Worm (Caenorhabditis elegans): ENCODE results near the gene F43H9.4.

F43H9.4 gene

DNA sequence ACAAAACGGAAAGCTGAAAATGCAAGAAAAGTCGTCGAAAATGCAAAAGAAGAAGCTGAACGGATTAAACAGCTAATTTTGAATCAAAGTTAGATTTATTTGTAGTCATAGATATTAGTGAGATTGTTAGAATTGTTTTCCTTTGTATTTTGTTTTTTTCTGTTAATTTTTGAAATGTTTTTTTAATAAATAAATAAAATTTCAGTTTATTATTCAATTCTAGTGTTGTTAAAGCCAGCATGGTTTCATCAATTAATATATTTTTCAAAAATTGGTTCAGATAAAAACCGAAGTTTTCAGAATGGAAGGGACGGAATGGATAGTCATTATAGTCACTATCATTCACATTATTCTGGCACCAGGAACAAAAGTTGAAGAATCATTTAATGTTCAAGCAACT is 8.3 kb downstream of the F43H9.4 start, which contains the start of gene algn-12:
Gene algn-12, plus strand, starts transcription at position 301 of the 400 bp plus-strand sequence.
- TF ChIP-seq ztf-29 (GFP tag; IDR thresholded peaks at IDR 0.05) (no peak), ztf-23 (GFP tag; IDR thresholded peaks at IDR 0.05) (no peak), tab-1 (GFP tag; IDR thresholded peaks at IDR 0.05) (no peak), cog-1 (tag; optimal IDR thresholded peaks at IDR 0.05) (no peak), ref-1 (GFP tag; conservative IDR thresholded peaks at IDR 0.05) (no peak), med-1 (GFP tag; optimal IDR thresholded peaks at IDR 0.05; ENCODE audit: insufficient read depth) (no peak), T22C8.4 (GFP tag; IDR thresholded peaks at IDR 0.05) (no peak), flt-1 (GFP tag; IDR thresholded peaks at IDR 0.05) (no peak)

DNA sequence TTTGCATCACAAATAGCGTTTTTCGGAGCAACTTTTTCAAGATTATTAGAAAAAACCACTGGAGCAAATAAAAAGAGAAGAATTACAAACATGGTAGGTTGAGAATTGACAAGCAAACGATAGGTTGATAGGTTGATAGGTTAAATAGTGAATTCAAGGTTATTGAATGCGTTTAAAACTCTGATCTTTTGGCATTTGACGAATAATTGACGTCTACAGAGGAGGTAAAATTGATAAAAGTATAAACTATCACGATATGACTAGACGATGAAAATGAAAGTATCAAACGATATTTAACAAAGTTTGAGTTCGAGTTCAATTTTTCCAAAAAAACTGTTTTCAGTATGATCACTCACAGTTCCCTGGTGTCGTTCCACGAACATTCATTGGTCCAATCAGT is 9.4 kb downstream of the F43H9.4 start, which contains the start of gene ZC513.14:
Gene ZC513.14, minus strand, starts transcription at position 101 of the 400 bp plus-strand sequence.
- TF ChIP-seq ztf-23 (GFP tag; IDR thresholded peaks at IDR 0.05) (no peak), ztf-29 (GFP tag; IDR thresholded peaks at IDR 0.05) (no peak), ref-1 (GFP tag; conservative IDR thresholded peaks at IDR 0.05) (no peak), klf-2 (GFP tag; conservative IDR thresholded peaks at IDR 0.05) (no peak), cog-1 (tag; optimal IDR thresholded peaks at IDR 0.05) (no peak), T22C8.4 (GFP tag; IDR thresholded peaks at IDR 0.05) (no peak), flt-1 (GFP tag; IDR thresholded peaks at IDR 0.05) (no peak), tab-1 (GFP tag; IDR thresholded peaks at IDR 0.05) (no peak), med-1 (GFP tag; optimal IDR thresholded peaks at IDR 0.05; ENCODE audit: insufficient read depth) (no peak)

DNA sequence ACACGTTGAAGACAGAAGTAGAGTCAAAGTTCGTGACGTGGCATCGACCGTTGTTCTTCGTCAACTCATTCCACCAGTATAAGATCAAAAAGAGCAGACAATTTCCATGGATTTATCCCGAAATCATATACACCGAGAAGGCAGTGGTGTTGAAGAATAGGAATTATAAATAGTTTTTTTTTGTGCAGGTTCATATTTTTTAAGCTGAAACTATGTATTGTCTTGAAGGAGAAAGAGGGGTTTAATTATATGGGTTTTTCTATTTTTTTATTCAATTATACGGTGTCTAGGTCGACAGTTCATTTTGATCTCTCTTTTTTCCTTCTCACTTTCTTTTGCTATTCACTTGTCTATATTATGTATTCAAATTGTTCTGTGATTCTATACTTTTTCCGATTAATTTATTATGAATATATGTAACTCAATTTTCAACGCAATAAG is 12.6 kb downstream of the F43H9.4 start:
- no peak for TF ChIP-seq klf-2 (GFP tag; conservative IDR thresholded peaks at IDR 0.05)
- TF ChIP-seq ref-1 (GFP tag; conservative IDR thresholded peaks at IDR 0.05): no peak
- TF ChIP-seq flt-1 (GFP tag; IDR thresholded peaks at IDR 0.05): peak; percentile 38
- no peak for TF ChIP-seq tab-1 (GFP tag; IDR thresholded peaks at IDR 0.05)
- TF ChIP-seq T22C8.4 (GFP tag; IDR thresholded peaks at IDR 0.05): no peak
- no peak for TF ChIP-seq ztf-29 (GFP tag; IDR thresholded peaks at IDR 0.05)
- TF ChIP-seq cog-1 (tag; optimal IDR thresholded peaks at IDR 0.05): no peak
- TF ChIP-seq ztf-23 (GFP tag; IDR thresholded peaks at IDR 0.05): peak; percentile 56; the same call in 1 of the 2 replicates
- TF ChIP-seq med-1 (GFP tag; optimal IDR thresholded peaks at IDR 0.05; ENCODE audit: insufficient read depth): no peak

DNA sequence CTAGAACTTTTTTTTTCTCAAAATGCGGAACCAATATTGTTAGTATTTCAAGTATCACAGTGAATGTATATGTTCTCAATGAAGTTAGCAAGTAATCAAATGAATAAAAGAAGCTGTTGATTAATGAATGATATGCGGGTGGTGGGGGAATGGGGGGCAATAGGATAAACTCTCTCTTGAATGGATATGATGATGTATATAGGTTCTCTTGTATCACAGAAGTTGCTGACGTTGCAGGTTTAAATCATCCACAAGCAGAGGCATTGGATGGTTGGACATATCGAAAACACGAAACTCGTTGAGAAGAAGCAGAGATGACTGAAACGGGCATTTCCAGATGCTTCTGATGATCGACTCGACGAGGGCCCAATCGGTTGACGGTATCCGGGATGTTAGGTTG is 13.1 kb downstream of the F43H9.4 start:
- TF ChIP-seq ref-1 (GFP tag; conservative IDR thresholded peaks at IDR 0.05): no peak
- TF ChIP-seq cog-1 (tag; optimal IDR thresholded peaks at IDR 0.05): no peak
- peak; percentile 58; the same call in 1 of the 2 replicates for TF ChIP-seq flt-1 (GFP tag; IDR thresholded peaks at IDR 0.05)

DNA sequence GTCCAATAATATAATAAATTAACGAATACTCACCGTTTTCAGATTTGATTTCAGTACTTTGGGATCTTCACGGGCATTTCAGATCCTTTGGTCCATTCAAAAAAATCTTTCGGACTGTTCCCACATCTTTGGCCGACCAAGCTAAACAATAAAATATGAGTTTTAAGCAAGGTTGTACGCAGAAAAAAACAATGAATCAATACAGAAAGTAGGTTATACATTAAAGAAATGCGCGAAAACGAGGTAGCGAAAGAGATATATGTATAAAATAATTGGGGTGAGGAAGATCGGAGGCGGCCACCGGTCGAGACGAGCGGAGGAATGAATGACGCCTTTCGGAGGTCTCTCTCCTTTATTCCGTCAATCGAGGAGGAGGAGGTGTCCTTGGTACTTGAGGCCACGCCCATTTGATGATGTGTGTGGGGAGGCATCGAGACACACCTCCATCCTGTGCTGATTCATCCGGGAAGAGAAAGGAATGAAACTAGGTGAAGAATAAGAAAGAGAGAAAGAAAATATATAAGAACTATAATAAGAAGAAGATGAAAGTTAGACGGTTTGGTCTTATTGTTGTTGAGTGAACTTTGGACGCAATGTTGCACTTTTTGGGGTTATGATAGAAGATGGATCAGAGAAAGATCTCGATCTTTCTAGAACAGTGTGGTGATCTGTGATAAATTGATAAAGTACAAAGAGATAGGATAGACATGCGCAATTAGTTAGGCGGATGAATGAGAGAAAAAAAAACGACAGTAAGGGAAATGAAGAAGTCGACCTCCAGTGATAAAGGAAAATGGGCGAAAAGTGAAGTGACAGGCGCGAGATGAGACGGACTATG is 14.0 kb downstream of the F43H9.4 start:
- TF ChIP-seq med-1 (GFP tag; optimal IDR thresholded peaks at IDR 0.05; ENCODE audit: insufficient read depth) (no peak), cog-1 (tag; optimal IDR thresholded peaks at IDR 0.05) (no peak)

DNA sequence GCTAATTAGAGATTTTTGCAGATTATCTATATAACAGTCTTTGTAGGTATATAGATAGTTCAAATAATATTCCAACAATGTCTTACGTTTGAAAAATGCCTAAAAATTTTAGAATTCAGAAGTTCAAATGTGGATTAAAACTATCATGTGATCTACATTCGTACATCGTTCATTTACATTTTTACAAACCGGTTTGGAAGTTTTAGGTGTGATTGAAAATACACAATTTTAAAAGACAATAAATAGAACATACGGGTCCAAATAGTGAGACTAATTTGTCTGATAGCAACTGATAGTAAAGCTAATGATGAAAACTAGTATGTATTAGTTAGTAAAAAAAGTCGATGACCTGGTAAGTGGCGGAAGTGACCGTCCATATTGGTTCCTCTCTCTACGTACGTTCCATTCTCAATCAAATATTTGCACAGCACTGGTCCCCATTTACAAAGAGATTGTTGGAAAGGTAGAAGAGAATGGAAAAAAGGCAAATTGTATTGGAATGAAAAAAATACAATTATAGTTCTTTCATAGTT is 14.9 kb downstream of the F43H9.4 start:
- TF ChIP-seq med-1 (GFP tag; optimal IDR thresholded peaks at IDR 0.05; ENCODE audit: insufficient read depth) (no peak), flt-1 (GFP tag; IDR thresholded peaks at IDR 0.05) (no peak), cog-1 (tag; optimal IDR thresholded peaks at IDR 0.05) (no peak), tab-1 (GFP tag; IDR thresholded peaks at IDR 0.05) (no peak), ztf-29 (GFP tag; IDR thresholded peaks at IDR 0.05) (no peak), klf-2 (GFP tag; conservative IDR thresholded peaks at IDR 0.05) (no peak), ref-1 (GFP tag; conservative IDR thresholded peaks at IDR 0.05) (no peak), T22C8.4 (GFP tag; IDR thresholded peaks at IDR 0.05) (no peak), ztf-23 (GFP tag; IDR thresholded peaks at IDR 0.05) (no peak)

DNA sequence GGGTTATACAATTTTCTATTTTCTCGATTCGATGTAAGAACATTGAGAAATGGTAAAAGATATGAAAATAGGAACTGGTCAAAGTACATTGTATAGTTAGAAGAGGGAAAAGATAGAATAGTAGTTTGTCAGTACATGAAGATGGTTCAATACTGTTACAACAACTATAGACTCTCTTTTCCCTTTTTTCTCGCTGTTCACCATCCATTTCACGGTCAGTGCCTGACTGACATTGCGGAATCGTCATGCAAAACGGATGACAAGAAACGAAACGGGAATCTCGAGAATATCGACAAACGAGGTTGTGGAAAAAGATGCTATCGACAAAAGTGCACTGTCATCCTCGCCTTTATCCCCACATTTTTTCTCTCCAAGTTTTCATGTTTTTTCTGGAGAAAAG is 17.2 kb downstream of the F43H9.4 start:
- TF ChIP-seq ztf-29 (GFP tag; IDR thresholded peaks at IDR 0.05) (no peak), tab-1 (GFP tag; IDR thresholded peaks at IDR 0.05) (no peak), ref-1 (GFP tag; conservative IDR thresholded peaks at IDR 0.05) (no peak), klf-2 (GFP tag; conservative IDR thresholded peaks at IDR 0.05) (no peak), cog-1 (tag; optimal IDR thresholded peaks at IDR 0.05) (no peak), T22C8.4 (GFP tag; IDR thresholded peaks at IDR 0.05) (no peak), ztf-23 (GFP tag; IDR thresholded peaks at IDR 0.05) (no peak), flt-1 (GFP tag; IDR thresholded peaks at IDR 0.05) (no peak), med-1 (GFP tag; optimal IDR thresholded peaks at IDR 0.05; ENCODE audit: insufficient read depth) (no peak)

DNA sequence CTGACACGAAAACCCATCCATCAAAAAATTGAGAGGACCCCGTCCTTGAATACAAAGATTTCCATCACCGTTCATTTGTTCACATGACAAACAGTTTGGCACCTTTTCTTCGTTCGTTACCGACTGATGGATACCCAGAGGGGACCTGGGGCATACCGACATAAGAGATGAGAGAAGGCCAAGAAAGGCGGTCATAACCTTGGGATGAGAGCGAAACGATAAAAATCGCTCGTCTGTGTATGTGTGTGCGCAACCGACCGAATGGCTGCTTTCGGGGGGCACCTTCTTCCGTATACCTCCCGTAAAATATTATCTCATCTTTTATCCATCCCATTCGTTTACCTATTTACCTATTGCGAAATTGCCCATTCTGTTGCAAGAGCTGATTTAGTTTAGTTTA is 18.4 kb downstream of the F43H9.4 start:
- TF ChIP-seq klf-2 (GFP tag; conservative IDR thresholded peaks at IDR 0.05): no peak
- no peak for TF ChIP-seq tab-1 (GFP tag; IDR thresholded peaks at IDR 0.05)
- TF ChIP-seq flt-1 (GFP tag; IDR thresholded peaks at IDR 0.05): no peak
- no peak for TF ChIP-seq med-1 (GFP tag; optimal IDR thresholded peaks at IDR 0.05; ENCODE audit: insufficient read depth)
- TF ChIP-seq T22C8.4 (GFP tag; IDR thresholded peaks at IDR 0.05): no peak
- TF ChIP-seq ref-1 (GFP tag; conservative IDR thresholded peaks at IDR 0.05): no peak
- TF ChIP-seq cog-1 (tag; optimal IDR thresholded peaks at IDR 0.05): no peak
- no peak for TF ChIP-seq ztf-29 (GFP tag; IDR thresholded peaks at IDR 0.05)
- no peak for TF ChIP-seq ztf-23 (GFP tag; IDR thresholded peaks at IDR 0.05)

DNA sequence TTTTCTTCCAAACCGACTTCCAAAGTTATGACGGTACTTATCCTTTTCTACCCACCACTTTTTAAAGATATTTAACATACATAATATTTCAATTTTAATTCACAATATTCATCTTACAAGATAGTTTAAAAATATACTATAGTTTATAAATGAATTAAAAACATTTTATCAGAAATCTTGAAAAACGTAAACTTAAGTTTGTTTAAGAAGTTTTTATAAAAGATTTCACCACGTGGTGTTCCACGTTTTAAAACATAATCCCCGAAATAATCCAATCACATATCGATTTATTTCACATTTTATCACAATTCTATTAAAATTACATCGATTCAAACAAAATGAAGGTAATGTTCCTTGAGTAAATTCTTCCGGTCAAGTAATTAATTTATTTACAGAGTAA is 20.2 kb downstream of the F43H9.4 start, which contains the start of gene ZC513.3:
Gene ZC513.3, plus strand, starts transcription at position 301 of the 400 bp plus-strand sequence.
- TF ChIP-seq flt-1 (GFP tag; IDR thresholded peaks at IDR 0.05) (no peak), T22C8.4 (GFP tag; IDR thresholded peaks at IDR 0.05) (no peak), med-1 (GFP tag; optimal IDR thresholded peaks at IDR 0.05; ENCODE audit: insufficient read depth) (no peak)
